Fruit fly (Drosophila melanogaster): Measurements from ENCODE around the gene Vps8.

DNA sequence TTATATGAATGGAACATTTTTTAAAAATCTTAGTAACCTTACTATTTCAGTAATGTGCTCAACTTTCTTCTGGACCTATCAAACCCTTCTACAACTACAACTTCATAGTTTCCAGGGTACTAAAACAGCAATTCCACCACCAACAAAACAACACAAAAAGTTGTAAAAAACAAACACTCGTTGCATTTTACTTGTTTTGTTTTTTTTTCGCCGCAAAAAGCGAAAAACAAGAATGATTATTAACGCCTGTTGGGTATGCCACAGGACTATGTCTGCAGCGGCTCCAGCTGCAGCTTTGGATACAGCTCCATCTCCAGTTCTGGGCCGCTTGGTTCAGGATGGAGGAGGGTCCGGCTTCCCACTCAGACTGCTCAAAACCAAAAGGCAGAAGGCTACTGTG lies 47.4 kb downstream of the Vps8 start:
- TF ChIP-seq net (GFP tag; optimal IDR thresholded peaks at IDR 0.05) (peak; percentile 19), Ets96B (tag; optimal IDR thresholded peaks at IDR 0.05) (peak; percentile 36), Hr4 (GFP tag; optimal IDR thresholded peaks at IDR 0.05) (peak; percentile 4), dsx (GFP tag; optimal IDR thresholded peaks at IDR 0.05; ENCODE audit: poor library complexity, severe bottlenecking) (peak; percentile 34), OdsH (GFP tag; optimal IDR thresholded peaks at IDR 0.05) (peak; percentile 4), fkh (GFP tag; optimal IDR thresholded peaks at IDR 0.05) (no peak), CG3032 (tag; optimal IDR thresholded peaks at IDR 0.05) (no peak), CG34406 (GFP tag; optimal IDR thresholded peaks at IDR 0.05) (peak; percentile 21), CG10631 (GFP tag; optimal IDR thresholded peaks at IDR 0.05) (peak; percentile 23), CG11762 (GFP tag; optimal IDR thresholded peaks at IDR 0.05; ENCODE audit: insufficient read depth) (peak; percentile 3), Lpt (GFP tag; optimal IDR thresholded peaks at IDR 0.05) (no peak), CG32006 (GFP tag; optimal IDR thresholded peaks at IDR 0.05) (peak; percentile 46)

Data from whole organism, prepupa.